Worm (Caenorhabditis elegans) whole organism, L3 larva: ENCODE data around the gene R07E4.3.

Source experiments
- ZK546.5 ChIP-seq: sonication (generic microtip); optimal IDR thresholded peaks from 2 replicates; lab custom pipeline; 2017; ENCODE audit warnings: missing biosample characterization, missing genetic modification characterization
- daf-12 ChIP-seq: fragments of 150-350 bp; optimal IDR thresholded peaks from 2 replicates; lab custom pipeline; 2014; ENCODE audit warnings: missing biosample characterization, missing genetic modification reagents, missing genetic modification characterization
- elt-1 ChIP-seq: fragments of 150-350 bp; optimal IDR thresholded peaks from 2 replicates; lab custom pipeline; 2014; ENCODE audit warnings: missing biosample characterization, missing genetic modification characterization
- jun-1 ChIP-seq: fragments of 150-350 bp; optimal IDR thresholded peaks from 2 replicates; lab custom pipeline; 2014; ENCODE audit warnings: missing biosample characterization, missing genetic modification reagents, missing genetic modification characterization
- mdl-1 ChIP-seq: fragments of 150-350 bp; optimal IDR thresholded peaks from 2 replicates; lab custom pipeline; 2014; ENCODE audit warnings: missing biosample characterization, missing genetic modification characterization
- skn-1 ChIP-seq: fragments of 150-350 bp; optimal IDR thresholded peaks from 2 replicates; lab custom pipeline; 2014; ENCODE audit warnings: missing biosample characterization, missing genetic modification characterization
- ztf-11 ChIP-seq: fragments of 150-350 bp; optimal IDR thresholded peaks from 2 replicates; lab custom pipeline; 2014; ENCODE audit warnings: missing biosample characterization, missing genetic modification characterization
- ztf-4 ChIP-seq: fragments of 150-350 bp; optimal IDR thresholded peaks from 2 replicates; lab custom pipeline; 2014; ENCODE audit warnings: missing biosample characterization, missing genetic modification characterization

DNA sequence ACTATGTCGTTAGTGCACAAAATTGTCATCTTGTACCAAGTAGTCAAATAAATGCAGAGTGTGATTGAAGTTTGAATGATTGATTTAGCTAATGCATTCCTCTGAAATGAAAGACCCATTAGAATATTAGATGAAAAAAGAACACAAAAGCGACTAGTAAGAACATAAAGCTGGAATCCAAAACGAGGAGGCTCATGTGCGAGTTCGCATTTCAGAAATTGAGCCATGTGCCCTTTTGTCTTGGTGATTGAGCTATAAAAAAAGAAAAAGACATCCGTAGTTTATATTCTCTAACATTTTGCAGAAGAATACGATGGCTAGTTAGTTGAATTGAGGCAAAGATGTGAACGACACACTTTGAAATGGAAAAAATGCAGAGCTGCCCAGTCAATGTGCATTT, 48.2 kb downstream of the R07E4.3 start, which contains the start of gene F22F4.4:
- TF ChIP-seq ztf-4 (no peak), daf-12 (tag; lab: Kevin White, UChicago) (no peak), ztf-11 (tag; lab: Kevin White, UChicago) (no peak), elt-1 (tag; lab: Kevin White, UChicago) (no peak), jun-1 (no peak), mdl-1 (tag; lab: Kevin White, UChicago) (no peak), ZK546.5 (tag; lab: Kevin White, UChicago) (no peak), skn-1 (tag; lab: Kevin White, UChicago) (no peak)
